Worm (Caenorhabditis elegans) whole organism, L4/young adult: ENCODE data around the gene Y50D4C.5.

ENCODE experiments used
- W03F9.2 ChIP-seq: fragments of 150-350 bp; optimal IDR thresholded peaks from 2 replicates; lab custom pipeline; 2014; ENCODE audit warnings: missing biosample characterization, missing genetic modification characterization
- dao-5 ChIP-seq: sonication (generic microtip); optimal IDR thresholded peaks from 2 replicates; lab custom pipeline; 2016; ENCODE audit warnings: missing genotype, missing genetic modification characterization, moderate library complexity, missing compliant biosample characterization
- him-1 ChIP-seq: sonication (generic microtip); optimal IDR thresholded peaks from 2 replicates; lab custom pipeline; 2016; ENCODE audit warnings: missing genotype, missing genetic modification reagents, missing genetic modification characterization, missing compliant biosample characterization

Y50D4C.5 gene

DNA sequence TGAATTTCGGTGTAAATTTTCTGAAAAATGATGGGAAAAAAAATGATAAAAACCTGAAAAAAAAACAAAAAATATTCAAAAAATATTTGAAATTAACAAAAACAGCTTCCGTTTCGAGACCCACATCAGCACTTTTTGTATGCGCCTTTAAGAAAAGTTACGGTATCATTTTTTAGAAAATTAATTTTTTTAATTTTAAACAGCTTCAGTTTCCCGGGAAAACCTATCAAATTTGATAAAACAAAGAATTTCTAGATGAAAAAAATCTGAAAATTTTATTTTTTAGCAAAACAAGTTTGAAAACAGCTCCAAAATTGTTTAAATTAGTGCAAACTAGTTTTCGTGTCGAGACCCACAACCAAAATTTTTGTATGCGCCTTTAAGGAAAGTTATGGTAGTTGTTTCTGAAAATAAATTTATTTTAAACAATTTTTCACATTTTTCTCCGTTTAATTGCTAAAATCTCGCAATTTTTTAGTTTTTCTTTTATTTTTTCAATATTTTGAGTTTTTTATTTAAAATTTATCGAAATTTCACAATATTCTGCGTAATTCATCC lies 34.5 kb downstream of the Y50D4C.5 start:
- TF ChIP-seq dao-5 (tag; lab: Kevin White, UChicago) (no peak), him-1 (no peak), W03F9.2 (tag; lab: Kevin White, UChicago) (no peak)

DNA sequence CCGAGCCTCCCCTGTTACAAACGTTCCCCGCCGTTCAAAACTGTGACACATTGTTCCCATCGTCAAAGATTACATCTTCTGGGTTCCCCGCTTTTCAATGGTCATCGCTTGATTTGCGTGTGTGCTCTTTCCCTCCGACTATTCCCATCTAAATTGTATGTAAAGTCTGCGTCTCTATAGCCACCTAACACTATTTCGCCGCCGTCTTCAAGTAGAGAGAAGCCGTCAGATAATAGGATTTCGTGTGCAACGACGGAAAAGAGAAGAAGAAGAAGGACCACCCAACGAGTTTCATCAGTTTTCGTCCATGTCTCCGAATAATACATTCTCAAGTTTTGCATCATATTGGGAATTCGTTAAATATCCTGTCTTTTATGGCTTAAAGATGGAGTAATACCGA lies 37.4 kb downstream of the Y50D4C.5 start:
- TF ChIP-seq W03F9.2 (tag; lab: Kevin White, UChicago) (no peak), him-1 (no peak), dao-5 (tag; lab: Kevin White, UChicago) (no peak)

- TF ChIP-seq dao-5 (tag; lab: Kevin White, UChicago) (no peak), him-1 (peak; percentile 51), W03F9.2 (tag; lab: Kevin White, UChicago) (no peak)
Measured at ce11 chrV:964739-965283, 38.7 kb downstream of the Y50D4C.5 start, which contains the start of gene sqv-6. Gene sqv-6, minus strand, starts transcription at chrV:964789.

DNA sequence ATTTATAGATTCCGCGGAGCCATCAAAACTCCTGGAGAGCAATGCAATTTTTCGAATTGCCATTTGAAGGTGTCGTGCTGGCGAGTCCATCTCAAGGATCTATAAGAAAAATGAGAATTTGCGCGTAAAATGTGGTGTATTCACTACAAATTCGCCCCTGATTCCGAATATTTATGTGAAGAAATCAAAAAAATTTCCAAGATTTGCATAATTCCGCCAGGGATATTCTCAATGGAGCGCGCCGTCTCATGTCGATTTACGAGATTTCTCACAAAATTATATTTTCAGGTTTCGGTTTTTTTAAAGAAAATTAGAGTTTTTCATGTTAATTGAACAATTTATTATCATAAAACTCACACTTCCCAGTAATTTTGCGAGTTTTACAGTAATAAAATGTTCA lies 53.8 kb downstream of the Y50D4C.5 start, which contains the start of gene Y50D4C.6:
Gene Y50D4C.6, minus strand, starts transcription at position 101 of the 400 bp plus-strand sequence.
- TF ChIP-seq him-1 (no peak), dao-5 (tag; lab: Kevin White, UChicago) (no peak), W03F9.2 (tag; lab: Kevin White, UChicago) (no peak)

- no peak for TF ChIP-seq W03F9.2 (tag; lab: Kevin White, UChicago)
- TF ChIP-seq dao-5 (tag; lab: Kevin White, UChicago): no peak
- TF ChIP-seq him-1: no peak
Measured at ce11 chrV:949084-949483, 54.5 kb downstream of the Y50D4C.5 start.
